Worm (Caenorhabditis elegans) whole organism, midembryonic: ENCODE data around the gene sql-1.

ENCODE experiments used
- T22C8.4 ChIP-seq: fragments of 200-800 bp; sonication (Bioruptor generic); IDR thresholded peaks from 2 replicates; pipeline ENCODE4 v1.3.6; 2022; ENCODE audit warnings: missing genetic modification characterization, missing compliant biosample characterization
- cog-1 ChIP-seq: sonication (generic microtip); optimal IDR thresholded peaks from 2 replicates; lab custom pipeline; 2016; ENCODE audit warnings: missing genetic modification characterization, missing compliant biosample characterization
- flt-1 ChIP-seq: fragments of 200-800 bp; sonication (Bioruptor generic); IDR thresholded peaks from 2 replicates; pipeline ENCODE4 v1.3.6; 2022; ENCODE audit warnings: missing genetic modification characterization, missing compliant biosample characterization
- klf-2 ChIP-seq: fragments of 200-800 bp; sonication (Bioruptor generic); conservative IDR thresholded peaks from 2 replicates; pipeline ENCODE4 v1.3.6; 2022; ENCODE audit warnings: missing genetic modification reagents, missing genetic modification characterization, missing compliant biosample characterization
- med-1 ChIP-seq: sonication (generic microtip); optimal IDR thresholded peaks from 2 replicates; lab custom pipeline; 2017; ENCODE audit warnings: missing genetic modification characterization, mild to moderate bottlenecking, missing compliant biosample characterization, antibody characterized with exemption, missing genetic modification reagents; ENCODE audit not compliant: insufficient read depth
- ref-1 ChIP-seq: fragments of 200-800 bp; sonication (Bioruptor generic); conservative IDR thresholded peaks from 2 replicates; pipeline ENCODE4 v1.3.6; 2022; ENCODE audit warnings: missing genetic modification reagents, missing genetic modification characterization, missing compliant biosample characterization
- tab-1 ChIP-seq: fragments of 200-800 bp; sonication (Bioruptor generic); IDR thresholded peaks from 2 replicates; pipeline ENCODE4 v1.3.6; 2022; ENCODE audit warnings: missing genetic modification characterization, missing compliant biosample characterization
- ztf-23 ChIP-seq: fragments of 200-800 bp; sonication (Bioruptor generic); IDR thresholded peaks from 2 replicates; pipeline ENCODE4 v1.3.6; 2022; ENCODE audit warnings: missing genetic modification reagents, missing genetic modification characterization, missing compliant biosample characterization
- ztf-29 ChIP-seq: fragments of 200-800 bp; sonication (Bioruptor generic); IDR thresholded peaks from 2 replicates; pipeline ENCODE4 v1.3.6; 2022; ENCODE audit warnings: missing genetic modification reagents, missing genetic modification characterization, missing compliant biosample characterization

The sql-1 gene

DNA sequence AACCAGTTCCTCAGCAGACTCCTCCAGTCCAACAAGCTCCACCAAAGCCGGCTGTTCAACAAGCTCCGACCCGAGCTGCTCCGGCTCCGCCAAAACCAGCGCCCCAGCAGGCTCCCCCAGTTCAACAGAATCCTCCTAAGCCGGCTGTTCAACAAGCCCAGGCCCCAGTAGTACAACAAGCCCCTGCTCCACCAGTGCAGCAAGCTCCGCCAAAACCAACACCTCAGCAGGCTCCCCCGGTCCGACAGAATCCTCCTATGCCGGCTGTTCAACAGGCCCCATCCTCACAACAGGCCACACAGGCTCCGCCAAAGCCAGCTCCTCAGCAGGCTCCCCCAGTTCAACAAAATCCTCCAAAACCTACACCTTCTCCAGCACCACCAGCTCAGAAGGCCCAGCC, 28.8 kb upstream of the sql-1 start:
- TF ChIP-seq ref-1 (GFP tag; lab: Robert Waterston, UW) (no peak), ztf-23 (GFP tag; lab: Robert Waterston, UW) (no peak), ztf-29 (GFP tag; lab: Robert Waterston, UW) (no peak), med-1 (GFP tag; lab: Kevin White, UChicago) (no peak), cog-1 (tag; lab: Kevin White, UChicago) (no peak), T22C8.4 (GFP tag; lab: Robert Waterston, UW) (no peak), tab-1 (GFP tag; lab: Robert Waterston, UW) (no peak), flt-1 (GFP tag; lab: Robert Waterston, UW) (no peak), klf-2 (GFP tag; lab: Robert Waterston, UW) (no peak)

DNA sequence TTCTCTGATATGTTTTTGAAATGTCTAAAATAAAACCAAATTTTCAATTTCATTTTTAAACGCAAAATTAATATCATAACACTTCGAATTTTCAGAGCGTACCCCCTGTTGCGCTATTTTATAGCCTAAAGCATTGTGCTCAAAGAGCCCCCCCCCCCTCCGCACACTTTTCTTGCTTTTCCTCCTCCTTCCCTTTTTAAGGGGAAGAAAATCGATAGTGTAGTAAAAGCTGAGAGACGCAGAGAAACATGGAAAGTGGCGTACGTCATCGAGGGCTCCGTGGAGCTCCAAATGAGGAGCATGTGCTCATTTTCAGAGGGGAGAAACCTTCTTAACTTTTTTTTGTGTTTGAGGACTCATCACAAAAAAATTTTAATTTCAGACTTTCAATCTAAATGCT, 26.9 kb upstream of the sql-1 start, which contains the start of gene cccp-1:
TSS of gene cccp-1 (plus strand) at position 377 of the 400 bp plus-strand sequence.
- no peak for TF ChIP-seq tab-1 (GFP tag; lab: Robert Waterston, UW)
- peak; percentile 77; the same call in 1 of the 2 replicates for TF ChIP-seq T22C8.4 (GFP tag; lab: Robert Waterston, UW)
- 0 out of 2 replicates have a peak, but pooled peaks have one; percentile 6 for TF ChIP-seq ztf-23 (GFP tag; lab: Robert Waterston, UW)

DNA sequence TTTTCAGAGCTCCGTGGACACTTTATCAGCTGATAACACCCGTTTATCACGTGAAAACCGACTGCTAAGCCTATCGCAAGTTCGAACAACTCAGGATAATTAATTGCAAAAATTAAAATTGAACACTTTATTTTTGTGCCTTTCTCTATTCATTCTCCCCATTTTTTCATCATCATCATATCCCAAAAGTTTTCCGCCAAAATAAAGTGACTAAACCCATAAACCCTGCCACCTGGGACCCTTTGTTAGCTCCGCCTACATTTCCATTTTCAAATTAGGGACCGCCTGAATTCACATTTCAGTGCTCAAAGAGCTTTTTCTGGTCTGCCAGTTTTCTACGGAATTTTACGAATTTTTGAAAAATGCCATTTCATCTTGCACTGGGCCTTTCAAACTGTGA, 14.9 kb upstream of the sql-1 start, which contains the start of gene arrd-16:
TSS of gene arrd-16 (plus strand) at position 301 of the 400 bp plus-strand sequence.
- no peak for TF ChIP-seq ref-1 (GFP tag; lab: Robert Waterston, UW)
- TF ChIP-seq ztf-23 (GFP tag; lab: Robert Waterston, UW) = no peak
- TF ChIP-seq cog-1 (tag; lab: Kevin White, UChicago) = no peak
- TF ChIP-seq flt-1 (GFP tag; lab: Robert Waterston, UW) = no peak
- no peak for TF ChIP-seq klf-2 (GFP tag; lab: Robert Waterston, UW)
- TF ChIP-seq tab-1 (GFP tag; lab: Robert Waterston, UW) = no peak
- TF ChIP-seq ztf-29 (GFP tag; lab: Robert Waterston, UW) = no peak
- no peak for TF ChIP-seq med-1 (GFP tag; lab: Kevin White, UChicago)

DNA sequence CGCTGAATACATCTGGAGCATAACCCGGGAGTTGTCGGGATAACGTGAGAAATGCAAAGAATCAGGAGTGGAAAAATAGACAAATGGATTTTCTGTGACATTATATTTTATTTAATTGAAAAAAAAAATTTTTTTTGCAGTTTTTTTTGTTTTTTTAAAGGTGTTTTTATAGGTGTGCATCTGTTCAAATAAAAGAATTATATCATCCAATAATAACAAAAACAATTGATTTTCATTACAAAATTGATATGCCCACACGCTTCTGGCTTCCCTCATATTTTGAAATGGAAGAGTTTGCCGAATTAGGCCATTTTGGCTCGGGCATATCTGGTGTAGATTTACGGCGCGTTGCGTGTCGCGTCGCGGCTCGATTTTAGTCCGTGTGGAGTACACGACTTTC, 7.4 kb upstream of the sql-1 start, which contains the start of gene Y49E10.25:
TSS of gene Y49E10.25 (minus strand) at position 101 of the 400 bp plus-strand sequence.
- TF ChIP-seq med-1 (GFP tag; lab: Kevin White, UChicago) (no peak), ztf-29 (GFP tag; lab: Robert Waterston, UW) (no peak), flt-1 (GFP tag; lab: Robert Waterston, UW) (no peak), ref-1 (GFP tag; lab: Robert Waterston, UW) (no peak), tab-1 (GFP tag; lab: Robert Waterston, UW) (no peak), ztf-23 (GFP tag; lab: Robert Waterston, UW) (no peak), cog-1 (tag; lab: Kevin White, UChicago) (no peak), klf-2 (GFP tag; lab: Robert Waterston, UW) (no peak), T22C8.4 (GFP tag; lab: Robert Waterston, UW) (no peak)

DNA sequence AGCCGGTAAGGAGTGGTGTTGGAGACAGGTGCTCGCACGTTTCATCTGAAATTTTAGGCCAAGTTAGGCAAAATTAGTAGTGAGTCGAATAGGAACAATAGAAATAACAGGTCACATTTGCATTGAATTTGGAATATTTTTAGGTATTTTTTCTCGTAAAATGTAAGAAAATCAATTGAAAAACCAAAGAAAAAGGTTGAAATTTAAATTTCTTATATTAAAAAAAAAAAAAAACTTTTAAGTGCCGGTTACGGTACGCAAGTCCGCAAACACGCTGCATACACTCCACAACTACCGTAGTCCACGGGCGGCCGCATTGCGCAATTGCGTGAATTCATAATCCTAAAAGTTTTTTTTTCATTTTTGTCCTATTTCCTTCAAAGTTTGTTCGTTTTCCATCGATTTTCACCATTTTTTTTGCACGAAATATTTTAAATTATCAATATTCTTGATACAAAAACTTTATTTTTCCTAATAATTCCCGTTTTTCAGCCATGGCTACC, 3.7 kb upstream of the sql-1 start, which contains the start of the genes Y111B2A.1 and Y111B2A.2:
TSS of gene Y111B2A.1 (minus strand) at position 51 of the 503 bp plus-strand sequence.
TSS of gene Y111B2A.2 (plus strand) at position 493 of the 503 bp plus-strand sequence.
- TF ChIP-seq cog-1 (tag; lab: Kevin White, UChicago) (no peak), klf-2 (GFP tag; lab: Robert Waterston, UW) (no peak), ref-1 (GFP tag; lab: Robert Waterston, UW) (no peak), flt-1 (GFP tag; lab: Robert Waterston, UW) (no peak), ztf-23 (GFP tag; lab: Robert Waterston, UW) (no peak), med-1 (GFP tag; lab: Kevin White, UChicago) (no peak), T22C8.4 (GFP tag; lab: Robert Waterston, UW) (no peak), tab-1 (GFP tag; lab: Robert Waterston, UW) (no peak), ztf-29 (GFP tag; lab: Robert Waterston, UW) (no peak)

DNA sequence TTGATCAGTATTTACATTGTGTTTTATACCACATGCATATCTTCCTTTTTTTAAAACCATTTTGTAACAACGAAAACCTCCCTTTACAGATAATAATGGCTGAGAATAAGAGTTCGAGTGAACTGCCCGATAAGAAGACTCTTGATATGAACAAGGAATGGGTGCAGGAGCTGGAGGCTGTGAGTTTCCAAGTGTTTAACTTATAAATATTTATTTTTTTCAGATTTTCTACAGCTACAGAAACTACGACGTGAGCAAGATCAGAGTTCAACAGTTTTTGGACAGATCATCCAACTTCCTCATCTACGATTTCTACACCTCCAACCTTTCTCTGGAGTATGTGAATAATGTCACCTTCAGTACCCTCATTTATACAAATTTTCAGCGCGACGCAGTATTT, 2.9 kb upstream of the sql-1 start, which contains the start of gene herd-1:
TSS of gene herd-1 (plus strand) at position 90 of the 400 bp plus-strand sequence.
- no peak for TF ChIP-seq flt-1 (GFP tag; lab: Robert Waterston, UW)

DNA sequence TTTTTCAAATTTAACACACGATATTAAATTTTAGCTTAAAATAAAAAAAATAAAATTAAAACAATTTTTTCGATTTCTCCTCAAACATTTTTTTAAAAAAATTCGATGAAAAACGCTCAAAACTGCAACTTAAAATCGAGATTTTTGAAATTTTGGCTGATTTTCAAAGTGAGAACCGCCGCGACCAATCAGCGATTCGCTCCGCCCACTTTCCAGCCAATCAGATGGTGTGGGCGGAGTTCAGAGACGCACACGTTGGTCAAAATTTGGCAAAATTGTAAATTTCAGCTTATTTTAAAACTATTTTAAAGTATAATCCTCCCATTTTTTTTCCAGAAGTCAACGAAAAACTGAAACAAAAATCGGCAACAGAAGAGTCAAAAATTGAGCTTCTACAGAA, 11.1 kb downstream of the sql-1 start:
- TF ChIP-seq T22C8.4 (GFP tag; lab: Robert Waterston, UW) = no peak
- no peak for TF ChIP-seq flt-1 (GFP tag; lab: Robert Waterston, UW)
- no peak for TF ChIP-seq med-1 (GFP tag; lab: Kevin White, UChicago)
- TF ChIP-seq cog-1 (tag; lab: Kevin White, UChicago) = no peak
- TF ChIP-seq ztf-23 (GFP tag; lab: Robert Waterston, UW) = no peak
- TF ChIP-seq klf-2 (GFP tag; lab: Robert Waterston, UW) = no peak
- TF ChIP-seq ref-1 (GFP tag; lab: Robert Waterston, UW) = no peak
- no peak for TF ChIP-seq ztf-29 (GFP tag; lab: Robert Waterston, UW)
- no peak for TF ChIP-seq tab-1 (GFP tag; lab: Robert Waterston, UW)

DNA sequence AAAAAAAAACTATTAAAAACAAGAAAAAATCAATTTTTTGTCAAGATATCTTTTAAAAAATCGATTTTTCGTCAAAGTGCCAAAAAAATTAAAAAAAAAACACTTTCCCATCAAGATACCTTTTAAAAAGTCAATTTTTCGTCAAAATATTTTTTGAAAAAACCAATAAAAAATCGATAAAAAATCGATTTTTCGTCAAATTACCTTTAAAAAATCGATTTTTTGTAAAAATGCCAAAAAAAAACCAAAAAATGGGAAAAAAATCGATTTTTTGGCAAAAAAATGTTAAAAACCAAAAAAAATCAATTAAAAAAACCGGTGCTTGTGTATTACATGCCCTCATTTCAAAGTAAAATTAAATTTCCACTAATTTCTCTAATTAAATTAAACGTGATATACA, 18.3 kb downstream of the sql-1 start:
- TF ChIP-seq ztf-23 (GFP tag; lab: Robert Waterston, UW) = no peak
- peak; percentile 47; the same call in 1 of the 2 replicates for TF ChIP-seq T22C8.4 (GFP tag; lab: Robert Waterston, UW)

DNA sequence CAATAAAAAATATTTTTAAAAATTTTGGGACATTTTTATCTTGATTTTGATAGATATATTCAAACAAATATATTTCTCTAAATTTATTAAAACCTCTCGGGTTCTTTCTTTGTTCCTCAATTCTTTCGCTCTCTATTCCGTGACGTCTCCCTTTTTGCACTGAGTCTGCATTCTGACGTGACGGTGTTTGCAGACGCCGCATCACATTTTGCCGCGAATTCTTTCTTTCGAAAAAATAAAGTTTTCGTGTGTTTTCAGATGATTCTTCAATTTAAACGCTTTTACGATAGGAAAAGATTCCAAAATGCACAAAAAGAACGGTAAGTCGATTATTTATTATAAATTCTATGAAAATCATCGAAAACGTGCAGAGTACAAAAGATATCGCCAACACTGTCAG, 28.7 kb downstream of the sql-1 start:
- TF ChIP-seq ztf-23 (GFP tag; lab: Robert Waterston, UW) = peak; percentile 68
- no peak for TF ChIP-seq cog-1 (tag; lab: Kevin White, UChicago)
- TF ChIP-seq med-1 (GFP tag; lab: Kevin White, UChicago) = no peak
